Fruit fly (Drosophila melanogaster): ENCODE measurements around the gene Gr64f.
A peak's percentile ranks its signal among the peaks of the same experiment; 100 is the strongest.

Gr64f gene

dm6 chr3L:4028305-4028704 is 7.3 kb upstream of the Gr64f start, which contains the start of the genes Gr64b and Gr64c:
Gene Gr64b (plus strand): TSS chr3L:4028605.
Gene Gr64c (plus strand): TSS chr3L:4028605.
- no peak for TF ChIP-seq Pif1A (GFP tag; optimal IDR thresholded peaks at IDR 0.05)
- TF ChIP-seq CG9948 (tag; optimal IDR thresholded peaks at IDR 0.05), result no peak
- TF ChIP-seq CG8159 (tag; optimal IDR thresholded peaks at IDR 0.05), result no peak
- TF ChIP-seq fd96Ca (GFP tag; IDR thresholded peaks at IDR 0.05), result no peak
- TF ChIP-seq D1 (tag; optimal IDR thresholded peaks at IDR 0.05), result no peak
- no peak for TF ChIP-seq EcR (GFP tag; optimal IDR thresholded peaks at IDR 0.05)
- no peak for TF ChIP-seq Pif1B (GFP tag; optimal IDR thresholded peaks at IDR 0.05)
- TF ChIP-seq CG17806 (tag; optimal IDR thresholded peaks at IDR 0.05), result no peak
- no peak for TF ChIP-seq CG15710 (tag; optimal IDR thresholded peaks at IDR 0.05)
- TF ChIP-seq CG4496 (GFP tag; IDR thresholded peaks at IDR 0.05), result no peak
- no peak for TF ChIP-seq gl (tag; optimal IDR thresholded peaks at IDR 0.05)
- TF ChIP-seq CG10348 (GFP tag; IDR thresholded peaks at IDR 0.05), result no peak
- TF ChIP-seq CG34367 (tag; optimal IDR thresholded peaks at IDR 0.05), result no peak
- no peak for TF ChIP-seq rn (GFP tag; IDR thresholded peaks at IDR 0.05)
- no peak for TF ChIP-seq CG32121 (GFP tag; IDR thresholded peaks at IDR 0.05)
- no peak for TF ChIP-seq CG14655 (GFP tag; optimal IDR thresholded peaks at IDR 0.05)
- TF ChIP-seq CG12605 (GFP tag; IDR thresholded peaks at IDR 0.05), result no peak
- TF ChIP-seq Snoo (tag; optimal IDR thresholded peaks at IDR 0.05), result no peak
- no peak for TF ChIP-seq Ets98B (GFP tag; IDR thresholded peaks at IDR 0.05)
- TF ChIP-seq CG8301 (tag; optimal IDR thresholded peaks at IDR 0.05), result no peak

- TF ChIP-seq CG14655 (GFP tag; optimal IDR thresholded peaks at IDR 0.05), result no peak
- no peak for TF ChIP-seq CG9948 (tag; optimal IDR thresholded peaks at IDR 0.05)
- TF ChIP-seq Ets98B (GFP tag; IDR thresholded peaks at IDR 0.05), result no peak
- TF ChIP-seq CG32121 (GFP tag; IDR thresholded peaks at IDR 0.05), result no peak
- TF ChIP-seq CG8159 (tag; optimal IDR thresholded peaks at IDR 0.05), result no peak
- no peak for TF ChIP-seq EcR (GFP tag; optimal IDR thresholded peaks at IDR 0.05)
- TF ChIP-seq Pif1B (GFP tag; optimal IDR thresholded peaks at IDR 0.05), result no peak
These were observed 3.8 kb upstream of the Gr64f start, which contains the start of the genes Gr64d and Gr64e for dm6 chr3L:4031762-4032161. Gene Gr64d (plus strand): TSS chr3L:4032062. Gene Gr64e (plus strand): TSS chr3L:4032141.

dm6 chr3L:4040247-4040925 is 4.8 kb downstream of the Gr64f start, which contains the start of the genes CG11593 and Rcd5:
Gene CG11593 (minus strand): TSS chr3L:4040482.
Gene Rcd5 (plus strand): TSS chr3L:4040529.
- TF ChIP-seq CG17806 (tag; optimal IDR thresholded peaks at IDR 0.05), result no peak
- peak; percentile 62 for TF ChIP-seq CG32121 (GFP tag; IDR thresholded peaks at IDR 0.05)
- TF ChIP-seq CG10348 (GFP tag; IDR thresholded peaks at IDR 0.05), result no peak
- peak; percentile 77 for TF ChIP-seq fd96Ca (GFP tag; IDR thresholded peaks at IDR 0.05)
- peak; percentile 70 for TF ChIP-seq rn (GFP tag; IDR thresholded peaks at IDR 0.05)
- no peak for TF ChIP-seq CG12605 (GFP tag; IDR thresholded peaks at IDR 0.05)
- no peak for TF ChIP-seq CG8301 (tag; optimal IDR thresholded peaks at IDR 0.05)
- TF ChIP-seq CG34367 (tag; optimal IDR thresholded peaks at IDR 0.05), result peak; percentile 8
- TF ChIP-seq Pif1A (GFP tag; optimal IDR thresholded peaks at IDR 0.05), result no peak
- no peak for TF ChIP-seq Pif1B (GFP tag; optimal IDR thresholded peaks at IDR 0.05)
- no peak for TF ChIP-seq gl (tag; optimal IDR thresholded peaks at IDR 0.05)
- TF ChIP-seq Snoo (tag; optimal IDR thresholded peaks at IDR 0.05), result no peak
- no peak; the same call in 1 of the 2 replicates for TF ChIP-seq Ets98B (GFP tag; IDR thresholded peaks at IDR 0.05)
- no peak for TF ChIP-seq CG8159 (tag; optimal IDR thresholded peaks at IDR 0.05)
- peak; percentile 75 for TF ChIP-seq CG4496 (GFP tag; IDR thresholded peaks at IDR 0.05)
- no peak for TF ChIP-seq D1 (tag; optimal IDR thresholded peaks at IDR 0.05)
- no peak for TF ChIP-seq CG14655 (GFP tag; optimal IDR thresholded peaks at IDR 0.05)
- TF ChIP-seq EcR (GFP tag; optimal IDR thresholded peaks at IDR 0.05), result no peak

DNA sequence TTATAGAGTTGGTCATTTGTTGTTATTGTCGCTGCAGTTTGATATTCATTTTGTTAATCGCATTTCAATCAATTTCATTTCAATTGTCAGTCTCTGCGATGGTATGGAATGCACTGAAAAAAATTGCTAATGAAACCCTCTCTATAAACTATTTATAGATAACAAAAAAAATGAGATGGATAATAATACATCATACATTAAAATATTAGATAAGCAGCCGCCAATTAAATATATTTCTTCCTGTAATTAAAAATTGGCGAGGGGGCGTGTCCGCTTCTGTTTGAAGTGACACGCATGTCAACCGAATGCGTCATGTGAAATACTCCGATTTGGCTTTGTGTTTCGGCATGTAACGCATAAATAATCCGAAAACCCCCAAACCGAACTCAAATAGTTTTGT is 8.9 kb downstream of the Gr64f start:
- TF ChIP-seq CG17806 (tag; optimal IDR thresholded peaks at IDR 0.05) (no peak), CG8159 (tag; optimal IDR thresholded peaks at IDR 0.05) (no peak), Ets98B (GFP tag; IDR thresholded peaks at IDR 0.05) (no peak), CG10348 (GFP tag; IDR thresholded peaks at IDR 0.05) (no peak), rn (GFP tag; IDR thresholded peaks at IDR 0.05) (no peak), CG34367 (tag; optimal IDR thresholded peaks at IDR 0.05) (no peak), fd96Ca (GFP tag; IDR thresholded peaks at IDR 0.05) (no peak), EcR (GFP tag; optimal IDR thresholded peaks at IDR 0.05) (no peak), CG32121 (GFP tag; IDR thresholded peaks at IDR 0.05) (no peak), CG14655 (GFP tag; optimal IDR thresholded peaks at IDR 0.05) (no peak), Pif1B (GFP tag; optimal IDR thresholded peaks at IDR 0.05) (no peak), CG9948 (tag; optimal IDR thresholded peaks at IDR 0.05) (no peak), CG8301 (tag; optimal IDR thresholded peaks at IDR 0.05) (no peak), Snoo (tag; optimal IDR thresholded peaks at IDR 0.05) (no peak), CG4496 (GFP tag; IDR thresholded peaks at IDR 0.05) (no peak), D1 (tag; optimal IDR thresholded peaks at IDR 0.05) (no peak), CG15710 (tag; optimal IDR thresholded peaks at IDR 0.05) (no peak)

- TF ChIP-seq CG8159 (tag; optimal IDR thresholded peaks at IDR 0.05) (no peak), CG10348 (GFP tag; IDR thresholded peaks at IDR 0.05) (no peak), CG32121 (GFP tag; IDR thresholded peaks at IDR 0.05) (no peak), CG15710 (tag; optimal IDR thresholded peaks at IDR 0.05) (no peak), Pif1A (GFP tag; optimal IDR thresholded peaks at IDR 0.05) (no peak), fd96Ca (GFP tag; IDR thresholded peaks at IDR 0.05) (no peak), CG8301 (tag; optimal IDR thresholded peaks at IDR 0.05) (no peak), CG13204 (GFP tag; optimal IDR thresholded peaks at IDR 0.05) (no peak), Pif1B (GFP tag; optimal IDR thresholded peaks at IDR 0.05) (no peak)
These were observed 10.7 kb downstream of the Gr64f start, which contains the start of gene CG1136 for dm6 chr3L:4046289-4046688. Gene CG1136 (plus strand): TSS chr3L:4046596.

DNA sequence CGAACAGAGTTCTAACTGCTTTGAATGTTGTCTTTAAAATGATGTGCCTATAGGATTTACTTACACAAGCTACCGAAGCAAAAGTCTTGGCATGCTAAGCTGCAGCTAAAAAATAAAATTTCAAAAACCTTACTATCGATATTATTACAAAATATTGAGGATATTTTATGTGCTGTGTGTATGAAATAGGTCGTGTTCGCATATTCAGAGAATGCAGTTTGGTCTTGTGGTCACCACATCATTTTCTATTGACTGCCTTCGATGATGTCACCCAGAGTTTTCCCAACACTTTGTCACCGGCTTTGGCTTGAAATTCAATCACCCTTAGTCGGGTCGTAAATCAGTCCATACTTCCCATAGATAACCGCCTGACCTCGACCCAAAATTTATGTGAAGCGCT is 12.0 kb downstream of the Gr64f start, which contains the start of gene Dpy-30L2:
TSS of gene Dpy-30L2 (minus strand) at position 101 of the 400 bp plus-strand sequence.
- TF ChIP-seq CG14655 (GFP tag; optimal IDR thresholded peaks at IDR 0.05) (no peak), CG9948 (tag; optimal IDR thresholded peaks at IDR 0.05) (no peak), Ets98B (GFP tag; IDR thresholded peaks at IDR 0.05) (no peak), CG17806 (tag; optimal IDR thresholded peaks at IDR 0.05) (no peak)
